Fruit fly (Drosophila melanogaster) whole organism, embryonic: Measurements from ENCODE around the gene Mbs.

Experiments
- Adf1 ChIP-seq: fragments of 200-800 bp; sonication (Bioruptor generic); IDR thresholded peaks from 2 replicates; pipeline ENCODE4 v1.3.6; 2022; ENCODE audit warnings: missing biosample characterization, missing genetic modification characterization
- Awh ChIP-seq: fragments of 200-800 bp; sonication (Bioruptor generic); IDR thresholded peaks from 2 replicates; pipeline ENCODE4, ENCODE4 v1.3.6; 2022; ENCODE audit warnings: missing biosample characterization, missing genetic modification characterization
- CG11560 ChIP-seq: fragments of 200-800 bp; sonication (Bioruptor generic); IDR thresholded peaks from 3 replicates; pipeline ENCODE4 v1.3.6; 2022; ENCODE audit warnings: missing biosample characterization, missing genetic modification characterization
- CG12104 ChIP-seq: fragments of 200-800 bp; sonication (Bioruptor generic); optimal IDR thresholded peaks from 3 replicates; lab custom pipeline; 2016; ENCODE audit warnings: missing biosample characterization, missing genetic modification characterization
- CG12769 ChIP-seq: fragments of 200-800 bp; sonication (Bioruptor generic); optimal IDR thresholded peaks from 2 replicates; lab custom pipeline; 2019; ENCODE audit warnings: missing biosample characterization, mild to moderate bottlenecking, missing genetic modification characterization, moderate library complexity
- CG13894 ChIP-seq: fragments of 200-800 bp; sonication (Bioruptor generic); optimal IDR thresholded peaks from 3 replicates; lab custom pipeline; 2018; ENCODE audit warnings: missing biosample characterization, mild to moderate bottlenecking, missing genetic modification characterization, moderate library complexity
- CG15514 ChIP-seq: fragments of 200-800 bp; sonication (Bioruptor generic); optimal IDR thresholded peaks from 3 replicates; lab custom pipeline; 2017; ENCODE audit warnings: missing biosample characterization, missing genetic modification characterization, mild to moderate bottlenecking, moderate library complexity, missing genetic modification reagents
- CG1647 ChIP-seq: fragments of 200-800 bp; sonication (Bioruptor generic); optimal IDR thresholded peaks from 3 replicates; lab custom pipeline; 2016; ENCODE audit warnings: missing biosample characterization, missing genetic modification characterization
- CG16813 ChIP-seq: fragments of 200-800 bp; sonication (Bioruptor generic); IDR thresholded peaks from 3 replicates; pipeline ENCODE4 v1.3.6; 2022; ENCODE audit warnings: missing biosample characterization, missing genetic modification characterization; ENCODE audit not compliant: partially characterized antibody
- CG17829 ChIP-seq: fragments of 200-800 bp; optimal IDR thresholded peaks from 2 replicates; lab custom pipeline; 2019; ENCODE audit warnings: missing biosample characterization, mild to moderate bottlenecking, missing genetic modification characterization, moderate library complexity
- CG2889 ChIP-seq: fragments of 200-800 bp; sonication (Bioruptor generic); IDR thresholded peaks from 3 replicates; pipeline ENCODE4 v1.3.6; 2022; ENCODE audit warnings: missing biosample characterization, missing genetic modification characterization
- CG32532 ChIP-seq: fragments of 200-800 bp; sonication (Bioruptor generic); IDR thresholded peaks from 2 replicates; pipeline ENCODE4 v1.3.6; 2022; ENCODE audit warnings: missing biosample characterization, missing genetic modification characterization
- CG34224 ChIP-seq: fragments of 200-800 bp; sonication (Bioruptor generic); IDR thresholded peaks from 3 replicates; pipeline ENCODE4 v1.3.6; 2022; ENCODE audit warnings: missing biosample characterization, missing genetic modification characterization; ENCODE audit not compliant: partially characterized antibody
- CG3995 ChIP-seq: fragments of 200-800 bp; sonication (Bioruptor generic); optimal IDR thresholded peaks from 3 replicates; lab custom pipeline; 2016; ENCODE audit warnings: missing biosample characterization, missing genetic modification characterization
- CG42726 ChIP-seq: fragments of 200-800 bp; sonication (Bioruptor generic); IDR thresholded peaks from 2 replicates; pipeline ENCODE4 v1.3.6; 2022; ENCODE audit warnings: missing biosample characterization, missing genetic modification characterization; ENCODE audit not compliant: partially characterized antibody
- CG4617 ChIP-seq: fragments of 200-800 bp; sonication (Bioruptor generic); optimal IDR thresholded peaks from 3 replicates; lab custom pipeline; 2016; ENCODE audit warnings: missing biosample characterization, missing genetic modification characterization, borderline replicate concordance
- CG9797 ChIP-seq: fragments of 200-800 bp; sonication (Bioruptor generic); optimal IDR thresholded peaks from 3 replicates; lab custom pipeline; 2018; ENCODE audit warnings: missing biosample characterization, mild to moderate bottlenecking, missing genetic modification characterization
- Dbx ChIP-seq: fragments of 200-800 bp; sonication (Bioruptor generic); IDR thresholded peaks from 3 replicates; pipeline ENCODE4 v1.3.6; 2022; ENCODE audit warnings: missing biosample characterization, missing genetic modification characterization
- Doc3 ChIP-seq: fragments of 200-800 bp; sonication (Bioruptor generic); IDR thresholded peaks from 3 replicates; pipeline ENCODE4 v1.3.6; 2022; ENCODE audit warnings: missing biosample characterization, missing genetic modification characterization; ENCODE audit not compliant: partially characterized antibody
- Ets97D ChIP-seq: fragments of 200-800 bp; sonication (Bioruptor generic); optimal IDR thresholded peaks from 3 replicates; lab custom pipeline; 2016; ENCODE audit warnings: missing biosample characterization, missing genetic modification characterization
- Lhr ChIP-seq: fragments of 200-800 bp; sonication (Bioruptor generic); optimal IDR thresholded peaks from 3 replicates; lab custom pipeline; 2017; ENCODE audit warnings: mild to moderate bottlenecking, missing biosample characterization, missing genetic modification reagents, missing genetic modification characterization
- Myb ChIP-seq: fragments of 200-800 bp; sonication (Bioruptor generic); optimal IDR thresholded peaks from 2 replicates; lab custom pipeline; 2016; ENCODE audit warnings: missing biosample characterization, missing genetic modification characterization
- NC2α ChIP-seq: fragments of 200-800 bp; sonication (Bioruptor generic); optimal IDR thresholded peaks from 2 replicates; lab custom pipeline; 2016; ENCODE audit warnings: missing biosample characterization, missing genetic modification characterization
- Poxn ChIP-seq: fragments of 200-800 bp; sonication (Bioruptor generic); IDR thresholded peaks from 2 replicates; pipeline ENCODE4 v1.3.6; 2022; ENCODE audit warnings: missing biosample characterization, missing genetic modification characterization
- Scr ChIP-seq: fragments of 200-800 bp; sonication (Bioruptor generic); IDR thresholded peaks from 2 replicates; pipeline ENCODE4 v1.3.6; 2022; ENCODE audit warnings: missing biosample characterization, missing genetic modification characterization; ENCODE audit not compliant: partially characterized antibody
- Sin3A ChIP-seq: fragments of >200 bp; optimal IDR thresholded peaks from 2 replicates; lab custom pipeline; 2018
- Stat92E ChIP-seq, 3 experiments: fragments of >200 bp in 2 of 3; fragments of 200-800 bp in 1 of 3; sonication (Bioruptor generic) in 1 of 3; optimal IDR thresholded peaks; 2 replicates each; lab custom pipeline; 2017 to 2019; ENCODE audit warnings: missing biosample characterization in 3 of 3, missing genetic modification characterization in 3 of 3, mild to moderate bottlenecking in 1 of 3, moderate library complexity in 1 of 3
- Vsx1 ChIP-seq: fragments of 200-800 bp; sonication (Bioruptor generic); optimal IDR thresholded peaks from 2 replicates; lab custom pipeline; 2017; ENCODE audit warnings: missing biosample characterization, mild to moderate bottlenecking, missing genetic modification characterization, missing genetic modification reagents
- amos ChIP-seq: fragments of 200-800 bp; sonication (Bioruptor generic); IDR thresholded peaks from 2 replicates; pipeline ENCODE4 v1.3.6; 2022; ENCODE audit warnings: missing biosample characterization, missing genetic modification characterization; ENCODE audit not compliant: partially characterized antibody
- ash1 ChIP-seq: fragments of 200-800 bp; sonication (Bioruptor generic); optimal IDR thresholded peaks from 2 replicates; lab custom pipeline; 2018; ENCODE audit warnings: missing biosample characterization, mild to moderate bottlenecking, missing genetic modification characterization
- bcd ChIP-seq: fragments of 200-800 bp; sonication (Bioruptor generic); optimal IDR thresholded peaks from 2 replicates; lab custom pipeline; 2017; ENCODE audit warnings: missing biosample characterization, mild to moderate bottlenecking, missing genetic modification characterization
- ci ChIP-seq: fragments of 200-800 bp; sonication (Bioruptor generic); IDR thresholded peaks from 3 replicates; pipeline ENCODE4 v1.3.6; 2022; ENCODE audit warnings: missing biosample characterization, missing genetic modification characterization
- croc ChIP-seq: fragments of 200-800 bp; sonication (Bioruptor generic); conservative IDR thresholded peaks from 3 replicates; pipeline ENCODE4 v1.3.6; 2022; ENCODE audit warnings: missing biosample characterization, missing genetic modification characterization
- danr ChIP-seq: fragments of 200-800 bp; sonication (Bioruptor generic); IDR thresholded peaks from 2 replicates; pipeline ENCODE4 v1.3.6; 2022; ENCODE audit warnings: missing biosample characterization, missing genetic modification characterization
- fd96Cb ChIP-seq: fragments of 200-800 bp; sonication (Bioruptor generic); optimal IDR thresholded peaks from 2 replicates; lab custom pipeline; 2018; ENCODE audit warnings: missing biosample characterization, mild to moderate bottlenecking, missing genetic modification characterization, moderate library complexity
- fru ChIP-seq: fragments of >200 bp; optimal IDR thresholded peaks from 2 replicates; lab custom pipeline; 2017
- fu2 ChIP-seq: fragments of 200-800 bp; sonication (Bioruptor generic); optimal IDR thresholded peaks from 2 replicates; lab custom pipeline; 2016; ENCODE audit warnings: missing biosample characterization, missing genetic modification characterization
- ham ChIP-seq: fragments of 200-800 bp; sonication (Bioruptor generic); IDR thresholded peaks from 2 replicates; pipeline ENCODE4 v1.3.6; 2022; ENCODE audit warnings: missing biosample characterization, missing genetic modification characterization
- inv ChIP-seq: fragments of 200-800 bp; sonication (Bioruptor generic); IDR thresholded peaks from 2 replicates; pipeline ENCODE4 v1.3.6; 2022; ENCODE audit warnings: missing biosample characterization, missing genetic modification characterization; ENCODE audit not compliant: partially characterized antibody
- knrl ChIP-seq: fragments of 200-800 bp; sonication (Bioruptor generic); IDR thresholded peaks from 3 replicates; pipeline ENCODE4 v1.3.6; 2022; ENCODE audit warnings: missing biosample characterization, missing genetic modification characterization; ENCODE audit not compliant: partially characterized antibody
- nmo ChIP-seq: fragments of 200-800 bp; sonication (Bioruptor generic); optimal IDR thresholded peaks from 2 replicates; lab custom pipeline; 2018; ENCODE audit warnings: missing biosample characterization, mild to moderate bottlenecking, missing genetic modification characterization, moderate library complexity
- nom ChIP-seq: fragments of 200-800 bp; sonication (Bioruptor generic); optimal IDR thresholded peaks from 2 replicates; lab custom pipeline; 2017; ENCODE audit warnings: missing biosample characterization, missing genetic modification characterization, mild to moderate bottlenecking, moderate library complexity, missing genetic modification reagents
- pzg ChIP-seq: fragments of 200-800 bp; sonication (Bioruptor generic); optimal IDR thresholded peaks from 3 replicates; lab custom pipeline; 2018; ENCODE audit warnings: missing biosample characterization, mild to moderate bottlenecking, missing genetic modification characterization, moderate library complexity
- slbo ChIP-seq: fragments of 200-800 bp; sonication (Bioruptor generic); IDR thresholded peaks from 2 replicates; pipeline ENCODE4 v1.3.6; 2022; ENCODE audit warnings: missing biosample characterization, missing genetic modification characterization
- tna ChIP-seq: fragments of 200-800 bp; sonication (Bioruptor generic); IDR thresholded peaks from 2 replicates; pipeline ENCODE4 v1.3.6; 2022; ENCODE audit warnings: missing biosample characterization, missing genetic modification characterization; ENCODE audit not compliant: partially characterized antibody
- trem ChIP-seq: fragments of 200-800 bp; optimal IDR thresholded peaks from 3 replicates; lab custom pipeline; 2019; ENCODE audit warnings: missing biosample characterization, mild to moderate bottlenecking, missing genetic modification characterization, moderate library complexity
- unpg ChIP-seq: fragments of 200-800 bp; sonication (Bioruptor generic); optimal IDR thresholded peaks from 3 replicates; lab custom pipeline; 2018; ENCODE audit warnings: missing biosample characterization, mild to moderate bottlenecking, missing genetic modification characterization, moderate library complexity
- usp ChIP-seq: fragments of >200 bp; optimal IDR thresholded peaks from 2 replicates; lab custom pipeline; 2017; ENCODE audit warnings: missing biosample characterization, missing genetic modification characterization
- vnd ChIP-seq: fragments of 200-800 bp; sonication (Bioruptor generic); IDR thresholded peaks from 3 replicates; pipeline ENCODE4 v1.3.6; 2022; ENCODE audit warnings: missing biosample characterization, missing genetic modification characterization; ENCODE audit not compliant: partially characterized antibody
- zen ChIP-seq: fragments of 200-800 bp; sonication (Bioruptor generic); optimal IDR thresholded peaks from 3 replicates; lab custom pipeline; 2018; ENCODE audit warnings: missing biosample characterization, mild to moderate bottlenecking, missing genetic modification characterization, moderate library complexity

Gene Mbs

dm6 chr3L:16090330-16090803 is 38.6 kb downstream of the Mbs start, which contains the start of the genes CG5235 and ClC-c (continued):
- TF ChIP-seq CG9797: peak; percentile 87
- peak; percentile 26 for TF ChIP-seq nmo (GFP tag; lab: Kevin White, UChicago)
- no peak for TF ChIP-seq bcd (GFP tag; lab: Kevin White, UChicago)
- no peak for TF ChIP-seq CG2889 (GFP tag; lab: Robert Waterston, UW)
- no peak for TF ChIP-seq fru (lab: Kevin White, UChicago)
- TF ChIP-seq CG34224 (GFP tag; lab: Robert Waterston, UW): peak; percentile 90
- peak; percentile 86 for TF ChIP-seq tna
- peak; percentile 21; the same call in 1 of the 2 replicates for TF ChIP-seq CG42726
- peak; percentile 45 for TF ChIP-seq trem (tag; lab: Kevin White, UChicago)
- TF ChIP-seq CG15514 (GFP tag; lab: Kevin White, UChicago): peak; percentile 43
- no peak for TF ChIP-seq Vsx1
- peak; percentile 84 for TF ChIP-seq pzg (GFP tag; lab: Kevin White, UChicago)
- peak; percentile 74 for TF ChIP-seq inv (GFP tag; lab: Robert Waterston, UW)
- peak; percentile 38 for TF ChIP-seq Myb (GFP tag; lab: Kevin White, UChicago)
- peak; percentile 25; the same call in 1 of the 3 replicates for TF ChIP-seq ci (GFP tag; lab: Robert Waterston, UW)
- no peak for TF ChIP-seq slbo (GFP tag; lab: Robert Waterston, UW)
- peak; percentile 69 for TF ChIP-seq knrl (GFP tag; lab: Robert Waterston, UW)
- TF ChIP-seq croc (GFP tag; lab: Robert Waterston, UW): no peak
- TF ChIP-seq CG12104: no peak
- TF ChIP-seq NC2α (GFP tag; lab: Kevin White, UChicago): no peak
- TF ChIP-seq CG4617 (GFP tag; lab: Kevin White, UChicago): peak; percentile 92
- no peak for TF ChIP-seq CG32532 (GFP tag; lab: Robert Waterston, UW)
- TF ChIP-seq Awh: no peak
- no peak for TF ChIP-seq nom
- TF ChIP-seq Stat92E (GFP tag; optimal IDR thresholded peaks at IDR 0.05; lab: Kevin White, UChicago): peak in 1 of 3 experiments; percentile 46
- TF ChIP-seq amos (GFP tag; lab: Robert Waterston, UW): peak; percentile 87
- no peak for TF ChIP-seq unpg (GFP tag; lab: Kevin White, UChicago)
- TF ChIP-seq Poxn (GFP tag; lab: Robert Waterston, UW): no peak
- peak; percentile 28 for TF ChIP-seq zen (tag; lab: Kevin White, UChicago)
- no peak for TF ChIP-seq usp (GFP tag; lab: Kevin White, UChicago)
- TF ChIP-seq fu2 (GFP tag; lab: Kevin White, UChicago): no peak
- no peak for TF ChIP-seq fd96Cb (tag; lab: Kevin White, UChicago)
- TF ChIP-seq CG11560 (tag; lab: Robert Waterston, UW): peak; percentile 97
- TF ChIP-seq vnd: peak; percentile 74
- no peak for TF ChIP-seq ash1
- TF ChIP-seq Scr (GFP tag; lab: Robert Waterston, UW): peak; percentile 70
- peak; percentile 34 for TF ChIP-seq CG17829 (tag; lab: Kevin White, UChicago)
- TF ChIP-seq Doc3 (GFP tag; lab: Robert Waterston, UW): peak; percentile 72
- peak; percentile 55 for TF ChIP-seq Sin3A (lab: Kevin White, UChicago)
- no peak for TF ChIP-seq CG13894 (tag; lab: Kevin White, UChicago)
- TF ChIP-seq ham: no peak
- no peak for TF ChIP-seq CG1647 (GFP tag; lab: Kevin White, UChicago)
- peak; percentile 97 for TF ChIP-seq Adf1
- no peak for TF ChIP-seq CG12769 (tag; lab: Kevin White, UChicago)
- peak; percentile 76 for TF ChIP-seq CG3995 (GFP tag; lab: Kevin White, UChicago)
- no peak for TF ChIP-seq danr (GFP tag; lab: Robert Waterston, UW)
- TF ChIP-seq Dbx (GFP tag; lab: Robert Waterston, UW): no peak
- TF ChIP-seq Lhr (GFP tag; lab: Kevin White, UChicago): peak; percentile 14
- peak; percentile 32 for TF ChIP-seq Ets97D (GFP tag; lab: Kevin White, UChicago)
- peak; percentile 79 for TF ChIP-seq CG16813 (GFP tag; lab: Robert Waterston, UW)
